Fruit fly (Drosophila melanogaster): ENCODE measurements around the gene CG33947.

dm6 chr3L:11093046-11093520, 3.2 kb upstream of the CG33947 start, which contains the start of gene JIL-1:
- TF ChIP-seq usp (GFP tag; optimal IDR thresholded peaks at IDR 0.05), result no peak
- TF ChIP-seq CG8478 (optimal IDR thresholded peaks at IDR 0.05), result no peak
- TF ChIP-seq EcR (GFP tag; optimal IDR thresholded peaks at IDR 0.05), result no peak
- no peak for TF ChIP-seq psq (optimal IDR thresholded peaks at IDR 0.05)
- no peak for TF ChIP-seq pan (optimal IDR thresholded peaks at IDR 0.05)
